Fruit fly (Drosophila melanogaster) whole organism, embryonic: ENCODE measurements around the gene CG17230.
A peak's percentile ranks its signal among the peaks of the same experiment; 100 is the strongest.

Experiments
- BtbVII ChIP-seq: fragments of 200-800 bp; sonication (Bioruptor generic); optimal IDR thresholded peaks from 3 replicates; lab custom pipeline; 2017; ENCODE audit warnings: missing biosample characterization, mild to moderate bottlenecking, missing genetic modification characterization
- CG10147 ChIP-seq: fragments of 200-800 bp; sonication (Bioruptor generic); optimal IDR thresholded peaks from 2 replicates; lab custom pipeline; 2019; ENCODE audit warnings: missing biosample characterization, mild to moderate bottlenecking, missing genetic modification characterization, moderate library complexity
- CG10366 ChIP-seq: fragments of 200-800 bp; sonication (Bioruptor generic); IDR thresholded peaks from 2 replicates; pipeline ENCODE4 v1.3.6; 2022; ENCODE audit warnings: missing biosample characterization, missing genetic modification characterization
- CG11504 ChIP-seq: fragments of 200-800 bp; sonication (Bioruptor generic); optimal IDR thresholded peaks from 3 replicates; lab custom pipeline; 2019; ENCODE audit warnings: missing biosample characterization, mild to moderate bottlenecking, missing genetic modification characterization, moderate library complexity
- CG11695 ChIP-seq: fragments of 200-800 bp; sonication (Bioruptor generic); IDR thresholded peaks from 3 replicates; pipeline ENCODE4 v1.3.6; 2022; ENCODE audit warnings: missing biosample characterization, missing genetic modification characterization
- CG16813 ChIP-seq: fragments of 200-800 bp; sonication (Bioruptor generic); IDR thresholded peaks from 3 replicates; pipeline ENCODE4 v1.3.6; 2022; ENCODE audit warnings: missing biosample characterization, missing genetic modification characterization; ENCODE audit not compliant: partially characterized antibody
- CG17385 ChIP-seq: fragments of 200-800 bp; sonication (Bioruptor generic); optimal IDR thresholded peaks from 3 replicates; lab custom pipeline; 2018; ENCODE audit warnings: missing biosample characterization, mild to moderate bottlenecking, missing genetic modification characterization
- CG17568 ChIP-seq: fragments of 200-800 bp; sonication (Bioruptor generic); optimal IDR thresholded peaks from 2 replicates; lab custom pipeline; 2018; ENCODE audit warnings: missing biosample characterization, mild to moderate bottlenecking, missing genetic modification characterization, moderate library complexity
- CG18599 ChIP-seq: fragments of 200-800 bp; sonication (Bioruptor generic); optimal IDR thresholded peaks from 3 replicates; lab custom pipeline; 2017; ENCODE audit warnings: missing biosample characterization, missing genetic modification characterization, mild to moderate bottlenecking, moderate library complexity, missing genetic modification reagents
- CG2120 ChIP-seq: fragments of 200-800 bp; sonication (Bioruptor generic); optimal IDR thresholded peaks from 3 replicates; lab custom pipeline; 2016; ENCODE audit warnings: missing biosample characterization, missing genetic modification characterization
- CG2129 ChIP-seq: fragments of 200-800 bp; sonication (Bioruptor generic); IDR thresholded peaks from 2 replicates; pipeline ENCODE4 v1.3.6; 2022; ENCODE audit warnings: missing biosample characterization, missing genetic modification characterization; ENCODE audit not compliant: partially characterized antibody
- CG2678 ChIP-seq: fragments of 200-800 bp; sonication (Bioruptor generic); optimal IDR thresholded peaks from 3 replicates; lab custom pipeline; 2019; ENCODE audit warnings: missing biosample characterization, mild to moderate bottlenecking, missing genetic modification characterization, moderate library complexity
- CG3838 ChIP-seq: fragments of 200-800 bp; sonication (Bioruptor generic); optimal IDR thresholded peaks from 3 replicates; lab custom pipeline; 2016; ENCODE audit warnings: missing biosample characterization, missing genetic modification characterization
- CG8281 ChIP-seq: fragments of 200-800 bp; sonication (Bioruptor generic); optimal IDR thresholded peaks from 2 replicates; lab custom pipeline; 2018; ENCODE audit warnings: missing biosample characterization, mild to moderate bottlenecking, missing genetic modification characterization, moderate library complexity
- CG8944 ChIP-seq: fragments of 200-800 bp; sonication (Bioruptor generic); optimal IDR thresholded peaks from 3 replicates; lab custom pipeline; 2016; ENCODE audit warnings: missing biosample characterization, missing genetic modification characterization
- CG9215 ChIP-seq: fragments of 200-800 bp; sonication (Bioruptor generic); IDR thresholded peaks from 2 replicates; pipeline ENCODE4 v1.3.6; 2022; ENCODE audit warnings: missing biosample characterization, missing genetic modification characterization
- Eip74EF ChIP-seq, 2 experiments: fragments of 200-800 bp in 1 of 2; fragments of >200 bp in 1 of 2; sonication (Bioruptor generic) in 1 of 2; optimal IDR thresholded peaks; 2 replicates each; lab custom pipeline; 2017 to 2019; ENCODE audit warnings: missing biosample characterization in 2 of 2, missing genetic modification characterization in 2 of 2, mild to moderate bottlenecking in 1 of 2, moderate library complexity in 1 of 2
- Fer1 ChIP-seq: fragments of 200-800 bp; sonication (Bioruptor generic); optimal IDR thresholded peaks from 2 replicates; lab custom pipeline; 2017; ENCODE audit warnings: missing biosample characterization, mild to moderate bottlenecking, missing genetic modification characterization
- Hey ChIP-seq: fragments of 200-800 bp; sonication (Bioruptor generic); optimal IDR thresholded peaks from 3 replicates; lab custom pipeline; 2018; ENCODE audit warnings: missing biosample characterization, mild to moderate bottlenecking, missing genetic modification characterization
- Hmr ChIP-seq: fragments of 200-800 bp; sonication (Bioruptor generic); optimal IDR thresholded peaks from 3 replicates; lab custom pipeline; 2017; ENCODE audit warnings: mild to moderate bottlenecking, missing biosample characterization, missing genetic modification reagents, missing genetic modification characterization
- Hsf ChIP-seq: fragments of 200-800 bp; sonication (Bioruptor generic); optimal IDR thresholded peaks from 3 replicates; lab custom pipeline; 2016; ENCODE audit warnings: missing biosample characterization, missing genetic modification characterization
- Lim3 ChIP-seq: fragments of 200-800 bp; sonication (Bioruptor generic); IDR thresholded peaks from 2 replicates; pipeline ENCODE4 v1.3.6; 2022; ENCODE audit warnings: missing biosample characterization, missing genetic modification characterization
- Med ChIP-seq: fragments of 200-800 bp; sonication (Bioruptor generic); peaks from one replicate; lab custom pipeline; 2016; ENCODE audit warnings: missing biosample characterization, missing genetic modification characterization, mild to moderate bottlenecking, inconsistent platforms, moderate library complexity
- Neu2 ChIP-seq: fragments of 200-800 bp; sonication (Bioruptor generic); optimal IDR thresholded peaks from 3 replicates; lab custom pipeline; 2016; ENCODE audit warnings: missing biosample characterization, missing genetic modification characterization, borderline replicate concordance
- Nf-YB ChIP-seq: fragments of 200-800 bp; sonication (Bioruptor generic); optimal IDR thresholded peaks from 3 replicates; lab custom pipeline; 2019; ENCODE audit warnings: missing biosample characterization, mild to moderate bottlenecking, missing genetic modification characterization, moderate library complexity
- Oli ChIP-seq: fragments of 200-800 bp; sonication (Bioruptor generic); optimal IDR thresholded peaks from 2 replicates; lab custom pipeline; 2018; ENCODE audit warnings: missing biosample characterization, mild to moderate bottlenecking, missing genetic modification characterization, moderate library complexity
- Stat92E ChIP-seq, 3 experiments: fragments of >200 bp in 2 of 3; fragments of 200-800 bp in 1 of 3; sonication (Bioruptor generic) in 1 of 3; optimal IDR thresholded peaks; 2 replicates each; lab custom pipeline; 2017 to 2019; ENCODE audit warnings: missing biosample characterization in 3 of 3, missing genetic modification characterization in 3 of 3, mild to moderate bottlenecking in 1 of 3, moderate library complexity in 1 of 3
- abd-A ChIP-seq: fragments of 200-800 bp; sonication (Bioruptor generic); optimal IDR thresholded peaks from 3 replicates; lab custom pipeline; 2019; ENCODE audit warnings: missing biosample characterization, mild to moderate bottlenecking, missing genetic modification characterization, moderate library complexity
- fd3F ChIP-seq: fragments of 200-800 bp; sonication (Bioruptor generic); optimal IDR thresholded peaks from 2 replicates; lab custom pipeline; 2018; ENCODE audit warnings: missing biosample characterization, mild to moderate bottlenecking, missing genetic modification characterization, moderate library complexity
- ftz-f1 ChIP-seq: fragments of 200-800 bp; sonication (Bioruptor generic); optimal IDR thresholded peaks from 2 replicates; lab custom pipeline; 2016; ENCODE audit warnings: missing biosample characterization, missing genetic modification characterization
- fu2 ChIP-seq: fragments of 200-800 bp; sonication (Bioruptor generic); optimal IDR thresholded peaks from 2 replicates; lab custom pipeline; 2016; ENCODE audit warnings: missing biosample characterization, missing genetic modification characterization
- gem ChIP-seq: fragments of 200-800 bp; sonication (Bioruptor generic); optimal IDR thresholded peaks from 2 replicates; lab custom pipeline; 2019; ENCODE audit warnings: missing biosample characterization, mild to moderate bottlenecking, missing genetic modification characterization, moderate library complexity
- grau ChIP-seq: fragments of 200-800 bp; optimal IDR thresholded peaks from 3 replicates; lab custom pipeline; 2019; ENCODE audit warnings: missing biosample characterization, mild to moderate bottlenecking, missing genetic modification characterization, moderate library complexity
- ind ChIP-seq: fragments of 200-800 bp; sonication (Bioruptor generic); optimal IDR thresholded peaks from 3 replicates; lab custom pipeline; 2016; ENCODE audit warnings: missing biosample characterization, missing genetic modification characterization
- lab ChIP-seq: fragments of 200-800 bp; sonication (Bioruptor generic); optimal IDR thresholded peaks from 3 replicates; lab custom pipeline; 2017; ENCODE audit warnings: missing biosample characterization, missing genetic modification characterization, mild to moderate bottlenecking, moderate library complexity, missing genetic modification reagents
- nerfin-2 ChIP-seq: fragments of 200-800 bp; sonication (Bioruptor generic); IDR thresholded peaks from 2 replicates; pipeline ENCODE4 v1.3.6; 2022; ENCODE audit warnings: missing biosample characterization, missing genetic modification characterization; ENCODE audit not compliant: partially characterized antibody
- prd ChIP-seq, 3 experiments: fragments of >200 bp in 2 of 3; fragments of 200-800 bp in 1 of 3; sonication (Bioruptor generic) in 1 of 3; optimal IDR thresholded peaks in 2 of 3; IDR thresholded peaks in 1 of 3; 2 replicates in 2 of 3; 3 replicates in 1 of 3; pipeline versions ENCODE4 v1.3.6 to Lab custom; 2017 to 2022; ENCODE audit warnings: missing biosample characterization in 1 of 3, missing genetic modification characterization in 1 of 3
- pzg ChIP-seq: fragments of 200-800 bp; sonication (Bioruptor generic); optimal IDR thresholded peaks from 3 replicates; lab custom pipeline; 2018; ENCODE audit warnings: missing biosample characterization, mild to moderate bottlenecking, missing genetic modification characterization, moderate library complexity
- row ChIP-seq: fragments of 200-800 bp; sonication (Bioruptor generic); IDR thresholded peaks from 3 replicates; pipeline ENCODE4 v1.3.6; 2022; ENCODE audit warnings: missing biosample characterization, missing genetic modification characterization
- run ChIP-seq: fragments of 200-800 bp; sonication (Bioruptor generic); optimal IDR thresholded peaks from 3 replicates; lab custom pipeline; 2018; ENCODE audit warnings: missing biosample characterization, mild to moderate bottlenecking, missing genetic modification characterization
- sens ChIP-seq: fragments of 200-800 bp; sonication (Bioruptor generic); peaks from one replicate; lab custom pipeline; 2016; ENCODE audit warnings: missing biosample characterization, missing genetic modification characterization
- sima ChIP-seq: fragments of 200-800 bp; sonication (Bioruptor generic); optimal IDR thresholded peaks from 2 replicates; lab custom pipeline; 2016; ENCODE audit warnings: missing biosample characterization, missing genetic modification characterization
- toy ChIP-seq: fragments of 200-800 bp; sonication (Bioruptor generic); IDR thresholded peaks from 2 replicates; pipeline ENCODE4 v1.3.6; 2022; ENCODE audit warnings: missing biosample characterization, missing genetic modification characterization
- zfh2 ChIP-seq: fragments of 200-800 bp; sonication (Bioruptor generic); optimal IDR thresholded peaks from 2 replicates; lab custom pipeline; 2016; ENCODE audit warnings: missing biosample characterization, missing genetic modification characterization

The CG17230 gene

dm6 chr3R:11460502-11461358, 23.1 kb downstream of the CG17230 start, which contains the start of gene PGRP-LB (continued):
- TF ChIP-seq prd (optimal IDR thresholded peaks at IDR 0.05; lab: Kevin White, UChicago) (no peak), prd (GFP tag; IDR thresholded peaks at IDR 0.05; lab: Robert Waterston, UW) (no peak), Stat92E (GFP tag; optimal IDR thresholded peaks at IDR 0.05; lab: Kevin White, UChicago) (peak in 1 of 3 experiments; percentile 47), fd3F (no peak), CG10366 (GFP tag; lab: Robert Waterston, UW) (0 out of 2 replicates have a peak, but pooled peaks have one; percentile 10), CG10147 (GFP tag; lab: Kevin White, UChicago) (peak; percentile 28), zfh2 (GFP tag; lab: Kevin White, UChicago) (peak; percentile 21), ftz-f1 (GFP tag; lab: Kevin White, UChicago) (peak; percentile 33), Oli (tag; lab: Kevin White, UChicago) (peak; percentile 12)

dm6 chr3R:11467812-11468211, 30.2 kb downstream of the CG17230 start:
- TF ChIP-seq sima (GFP tag; lab: Kevin White, UChicago) (no peak), CG8281 (tag; lab: Kevin White, UChicago) (peak; percentile 93), CG11695 (GFP tag; lab: Robert Waterston, UW) (no peak)

- no peak for TF ChIP-seq nerfin-2
- TF ChIP-seq Med: peak; percentile 58
- TF ChIP-seq CG2129: no peak
- no peak for TF ChIP-seq Hey (tag; lab: Kevin White, UChicago)
- TF ChIP-seq sens (GFP tag; lab: Kevin White, UChicago): peak; percentile 21
- peak; percentile 51 for TF ChIP-seq CG18599 (GFP tag; lab: Kevin White, UChicago)
- TF ChIP-seq Lim3 (GFP tag; lab: Robert Waterston, UW): no peak
- TF ChIP-seq Fer1 (GFP tag; lab: Kevin White, UChicago): peak; percentile 8
- TF ChIP-seq row (GFP tag; lab: Robert Waterston, UW): peak; percentile 35; the same call in 1 of the 3 replicates
- TF ChIP-seq toy (GFP tag; lab: Robert Waterston, UW): no peak
- TF ChIP-seq Neu2 (GFP tag; lab: Kevin White, UChicago): no peak
- peak; percentile 18 for TF ChIP-seq CG2120
- TF ChIP-seq CG9215 (GFP tag; lab: Robert Waterston, UW): peak; percentile 5; the same call in 1 of the 2 replicates
- peak; percentile 30 for TF ChIP-seq lab (GFP tag; lab: Kevin White, UChicago)
- peak; percentile 19 for TF ChIP-seq gem
- TF ChIP-seq ind (GFP tag; lab: Kevin White, UChicago): no peak
- peak; percentile 31 for TF ChIP-seq Hmr
- TF ChIP-seq CG3838 (GFP tag; lab: Kevin White, UChicago): no peak
- TF ChIP-seq CG16813 (GFP tag; lab: Robert Waterston, UW): no peak
- TF ChIP-seq pzg (GFP tag; lab: Kevin White, UChicago): no peak
- TF ChIP-seq abd-A (tag; lab: Kevin White, UChicago): peak; percentile 45
- peak; percentile 11 for TF ChIP-seq grau
- peak; percentile 43 for TF ChIP-seq CG2678 (tag; lab: Kevin White, UChicago)
- TF ChIP-seq Eip74EF (GFP tag; optimal IDR thresholded peaks at IDR 0.05; lab: Kevin White, UChicago): no peak
- no peak for TF ChIP-seq Nf-YB
- no peak for TF ChIP-seq run
- peak; percentile 34 for TF ChIP-seq CG11504 (tag; lab: Kevin White, UChicago)
- TF ChIP-seq BtbVII (GFP tag; lab: Kevin White, UChicago): peak; percentile 19
- peak; percentile 3 for TF ChIP-seq Hsf (GFP tag; lab: Kevin White, UChicago)
- no peak for TF ChIP-seq CG17385 (GFP tag; lab: Kevin White, UChicago)
- no peak for TF ChIP-seq CG17568 (GFP tag; lab: Kevin White, UChicago)
- TF ChIP-seq CG8944 (GFP tag; lab: Kevin White, UChicago): no peak
- TF ChIP-seq fu2 (GFP tag; lab: Kevin White, UChicago): no peak
These were observed 32.2 kb downstream of the CG17230 start for dm6 chr3R:11469745-11470144.
